Fruit fly (Drosophila melanogaster) whole organism, adult: Measurements from ENCODE around the gene CG14302.

Experiments
- CG14711 ChIP-seq: fragments of 200-800 bp; sonication (Bioruptor generic); optimal IDR thresholded peaks from 2 replicates; lab custom pipeline; 2018; ENCODE audit warnings: missing biosample characterization, mild to moderate bottlenecking, missing genetic modification characterization, moderate library complexity
- CG1620 ChIP-seq: fragments of 200-800 bp; sonication (Bioruptor generic); optimal IDR thresholded peaks from 2 replicates; lab custom pipeline; 2016; ENCODE audit warnings: missing biosample characterization, missing genetic modification characterization
- CG5204 ChIP-seq: fragments of 200-800 bp; sonication (Bioruptor generic); optimal IDR thresholded peaks from 2 replicates; lab custom pipeline; 2016; ENCODE audit warnings: missing biosample characterization, missing genetic modification characterization
- Clk ChIP-seq: fragments of 200-800 bp; sonication (Bioruptor generic); optimal IDR thresholded peaks from 2 replicates; lab custom pipeline; 2017; ENCODE audit warnings: missing biosample characterization, missing genetic modification characterization
- Crg-1 ChIP-seq: fragments of 200-800 bp; sonication (Bioruptor generic); optimal IDR thresholded peaks from 2 replicates; lab custom pipeline; 2016; ENCODE audit warnings: missing biosample characterization, missing genetic modification characterization
- Mnt ChIP-seq: fragments of 200-800 bp; sonication (Bioruptor generic); optimal IDR thresholded peaks from 2 replicates; lab custom pipeline; 2016; ENCODE audit warnings: missing biosample characterization, mild to moderate bottlenecking, missing genetic modification characterization
- pad ChIP-seq: fragments of 200-800 bp; sonication (Bioruptor generic); optimal IDR thresholded peaks from 3 replicates; lab custom pipeline; 2017; ENCODE audit warnings: missing biosample characterization, missing genetic modification characterization, mild to moderate bottlenecking, moderate library complexity, missing genetic modification reagents

dm6 chr3R:18707492-18707891 is 25.0 kb upstream of the CG14302 start:
- TF ChIP-seq Crg-1 (no peak), CG5204 (GFP tag; lab: Kevin White, UChicago) (no peak), CG14711 (tag; lab: Kevin White, UChicago) (no peak), CG1620 (GFP tag; lab: Kevin White, UChicago) (no peak), Mnt (GFP tag; lab: Kevin White, UChicago) (no peak), Clk (GFP tag; lab: Kevin White, UChicago) (no peak), pad (GFP tag; lab: Kevin White, UChicago) (no peak)
